Worm (Caenorhabditis elegans): ENCODE results near the gene pie-1.

pie-1 gene

DNA sequence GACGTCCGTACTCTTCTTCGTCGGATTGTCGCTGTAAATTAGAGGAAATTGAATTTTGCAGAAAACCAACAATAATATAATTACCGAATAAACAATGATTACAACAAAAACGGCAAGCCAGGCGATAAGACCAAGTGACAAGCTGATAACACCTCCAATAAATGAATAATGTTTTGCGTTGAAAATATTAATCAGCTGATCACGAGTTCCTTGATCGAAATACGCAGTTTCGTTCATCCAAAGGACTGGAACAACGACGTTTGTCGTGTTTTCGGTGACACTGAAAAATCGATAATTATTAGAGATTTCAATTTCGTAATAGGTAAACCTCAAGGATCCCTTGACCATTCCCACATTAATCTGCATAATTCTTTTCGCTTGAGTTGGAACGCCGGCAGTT lies 27.1 kb downstream of the pie-1 start:
- TF ChIP-seq rcor-1 (GFP tag; IDR thresholded peaks at IDR 0.05) (peak; percentile 34; the same call in 1 of the 2 replicates), efl-1 (GFP tag; optimal IDR thresholded peaks at IDR 0.05) (no peak), xnd-1 (tag; optimal IDR thresholded peaks at IDR 0.05) (no peak), nhr-80 (tag; optimal IDR thresholded peaks at IDR 0.05) (peak; percentile 37), tlf-1 (GFP tag; optimal IDR thresholded peaks at IDR 0.05) (no peak), chd-7 (tag; optimal IDR thresholded peaks at IDR 0.05) (no peak), F57C9.4 (tag; optimal IDR thresholded peaks at IDR 0.05) (no peak), cebp-1 (GFP tag; IDR thresholded peaks at IDR 0.05) (no peak), cebp-1 (tag; optimal IDR thresholded peaks at IDR 0.05) (peak; percentile 2), ceh-40 (GFP tag; IDR thresholded peaks at IDR 0.05) (no peak), madf-3 (GFP tag; IDR thresholded peaks at IDR 0.05) (no peak), tbx-9 (tag; optimal IDR thresholded peaks at IDR 0.05; ENCODE audit: borderline replicate concordance) (no peak), ztf-25 (GFP tag; IDR thresholded peaks at IDR 0.05) (no peak), rpc-1 (optimal IDR thresholded peaks at IDR 0.05) (no peak), rpc-1 (tag; optimal IDR thresholded peaks at IDR 0.05) (no peak)

ce11 chrIII:12455651-12456420 lies 29.1 kb downstream of the pie-1 start:
- TF ChIP-seq F33H1.4 (GFP tag; IDR thresholded peaks at IDR 0.05) (no peak), mcd-1 (GFP tag; IDR thresholded peaks at IDR 0.05) (peak; percentile 49), ekl-4 (GFP tag; IDR thresholded peaks at IDR 0.05) (peak; percentile 34; the same call in 1 of the 2 replicates), B0035.1 (tag; optimal IDR thresholded peaks at IDR 0.05) (no peak)

DNA sequence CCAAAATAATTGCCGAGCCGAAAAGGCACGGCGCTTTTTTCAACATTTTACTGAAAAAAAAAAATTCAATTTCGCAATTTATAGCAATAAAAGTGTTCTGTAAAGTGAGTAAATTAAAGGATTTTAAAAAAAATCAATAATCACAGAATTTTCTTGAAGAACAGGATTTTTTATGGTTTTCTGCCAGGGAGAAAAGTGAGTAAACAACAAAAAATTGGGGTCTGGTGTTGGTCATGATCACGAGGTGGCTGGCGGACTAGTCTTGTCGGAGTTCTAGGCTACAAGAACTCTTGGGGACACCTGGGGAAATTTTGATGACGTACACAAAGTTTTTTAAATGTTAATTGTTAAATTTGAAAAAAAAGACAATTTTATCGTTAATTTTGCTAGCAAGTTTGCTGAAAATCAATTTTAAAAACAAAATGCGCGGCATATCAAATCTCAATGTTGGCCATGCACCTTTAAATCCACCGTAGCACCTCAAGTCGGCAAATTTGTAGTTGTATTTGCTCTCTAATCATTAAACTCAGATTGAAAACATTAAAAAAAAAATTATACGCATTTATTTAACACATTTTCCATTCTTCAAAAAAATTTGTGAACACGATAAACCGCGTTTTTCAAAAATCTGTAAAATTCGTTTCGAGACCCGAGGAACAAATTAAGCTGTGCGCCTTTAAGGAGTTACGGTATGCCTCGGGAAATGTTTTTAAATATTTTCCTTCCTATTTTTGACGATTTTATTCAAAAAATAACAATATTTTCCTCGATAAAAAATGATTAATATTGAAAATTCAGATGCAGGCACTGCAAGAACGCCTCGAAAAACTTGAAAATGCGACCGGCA lies 30.3 kb downstream of the pie-1 start, which contains the start of the genes scav-3 and Y49E10.21:
Gene scav-3, minus strand, starts transcription at position 50 of the 847 bp plus-strand sequence.
Gene Y49E10.21, plus strand, starts transcription at position 797 of the 847 bp plus-strand sequence.
- no peak for TF ChIP-seq pha-4 (tag; optimal IDR thresholded peaks at IDR 0.05)
- TF ChIP-seq hmg-20 (GFP tag; IDR thresholded peaks at IDR 0.05): no peak
- no peak for TF ChIP-seq ztf-22 (GFP tag; optimal IDR thresholded peaks at IDR 0.05)
- TF ChIP-seq mel-28 (tag; optimal IDR thresholded peaks at IDR 0.05; ENCODE audit: borderline replicate concordance): no peak
- no peak for TF ChIP-seq sptf-2 (GFP tag; optimal IDR thresholded peaks at IDR 0.05)
- TF ChIP-seq mcd-1 (GFP tag; IDR thresholded peaks at IDR 0.05): peak; percentile 56; the same call in 1 of the 2 replicates
- no peak for TF ChIP-seq Y79H2A.3 (GFP tag; conservative IDR thresholded peaks at IDR 0.05)
- no peak for TF ChIP-seq egl-44 (GFP tag; IDR thresholded peaks at IDR 0.05)
- TF ChIP-seq lin-26 (GFP tag; IDR thresholded peaks at IDR 0.05): no peak
- TF ChIP-seq ztf-25 (GFP tag; IDR thresholded peaks at IDR 0.05): no peak
- TF ChIP-seq F49E8.2 (tag; optimal IDR thresholded peaks at IDR 0.05; ENCODE audit: insufficient read depth): no peak
- no peak for TF ChIP-seq K11D2.4 (GFP tag; IDR thresholded peaks at IDR 0.05)
- TF ChIP-seq aptf-2 (GFP tag; conservative IDR thresholded peaks at IDR 0.05): no peak
- no peak for TF ChIP-seq B0261.1 (tag; optimal IDR thresholded peaks at IDR 0.05)
- no peak for TF ChIP-seq atf-7 (tag; optimal IDR thresholded peaks at IDR 0.05)
- TF ChIP-seq fkh-3 (tag; optimal IDR thresholded peaks at IDR 0.05): no peak
- TF ChIP-seq nhr-27 (tag; optimal IDR thresholded peaks at IDR 0.05): no peak
- TF ChIP-seq ztf-6 (GFP tag; IDR thresholded peaks at IDR 0.05): no peak
- no peak for TF ChIP-seq attf-5 (GFP tag; optimal IDR thresholded peaks at IDR 0.05)
- no peak for TF ChIP-seq ceh-58 (GFP tag; IDR thresholded peaks at IDR 0.05)
- no peak for TF ChIP-seq hlh-12 (tag; optimal IDR thresholded peaks at IDR 0.05)
- peak; percentile 59 for TF ChIP-seq lin-54 (GFP tag; optimal IDR thresholded peaks at IDR 0.05)
- TF ChIP-seq tbp1 (GFP tag; optimal IDR thresholded peaks at IDR 0.05): no peak
- no peak for TF ChIP-seq sdz-38 (tag; optimal IDR thresholded peaks at IDR 0.05)
- no peak for TF ChIP-seq ama-1 (optimal IDR thresholded peaks at IDR 0.05)
- no peak for TF ChIP-seq ama-1 (GFP tag; optimal IDR thresholded peaks at IDR 0.05)
- TF ChIP-seq him-1 (tag; optimal IDR thresholded peaks at IDR 0.05): peak; percentile 47
- no peak for TF ChIP-seq cebp-2 (GFP tag; IDR thresholded peaks at IDR 0.05)
- TF ChIP-seq mxl-1 (tag; optimal IDR thresholded peaks at IDR 0.05): no peak
